Worm (Caenorhabditis elegans) whole organism, L4 larva: ENCODE measurements around the gene C16D9.9.

Experiments used
- D1046.2 ChIP-seq: fragments of 200-800 bp; sonication (Bioruptor generic); IDR thresholded peaks from 2 replicates; pipeline ENCODE4 v1.3.6; 2022; ENCODE audit warnings: missing genetic modification characterization, missing compliant biosample characterization
- F26F4.8 ChIP-seq: fragments of 200-800 bp; sonication (Bioruptor generic); conservative IDR thresholded peaks from 2 replicates; pipeline ENCODE4 v1.3.6; 2022; ENCODE audit warnings: missing genetic modification characterization, missing compliant biosample characterization
- T20F7.1 ChIP-seq: fragments of 200-800 bp; sonication (Bioruptor generic); optimal IDR thresholded peaks from 2 replicates; lab custom pipeline; 2018; ENCODE audit warnings: mild to moderate bottlenecking, missing genetic modification characterization, missing compliant biosample characterization
- Y48G9A.11 ChIP-seq: fragments of 200-800 bp; sonication (Bioruptor generic); IDR thresholded peaks from 2 replicates; pipeline ENCODE4 v1.3.6; 2022; ENCODE audit warnings: missing genetic modification reagents, missing genetic modification characterization, missing compliant biosample characterization
- Y75B8A.6 ChIP-seq: fragments of 200-800 bp; sonication (Bioruptor generic); IDR thresholded peaks from 2 replicates; pipeline ENCODE4 v1.3.6; 2022; ENCODE audit warnings: missing genetic modification reagents, missing genetic modification characterization, missing compliant biosample characterization
- ZK337.2 ChIP-seq: fragments of 200-800 bp; sonication (Bioruptor generic); IDR thresholded peaks from 2 replicates; pipeline ENCODE4 v1.3.6; 2022; ENCODE audit warnings: missing genetic modification reagents, missing genetic modification characterization, missing compliant biosample characterization
- aha-1 ChIP-seq: fragments of 150-350 bp; peaks from one replicate; lab custom pipeline; 2014; ENCODE audit warnings: missing biosample characterization, missing genetic modification characterization
- aly-2 ChIP-seq: sonication (generic microtip); optimal IDR thresholded peaks from 2 replicates; lab custom pipeline; 2018; ENCODE audit warnings: missing biosample characterization, missing genetic modification characterization
- arid-1 ChIP-seq: fragments of 200-800 bp; sonication (Bioruptor generic); conservative IDR thresholded peaks from 2 replicates; pipeline ENCODE4 v1.3.6; 2022; ENCODE audit warnings: missing genetic modification reagents, missing genetic modification characterization, missing compliant biosample characterization
- ceh-20 ChIP-seq: fragments of 200-800 bp; sonication (Bioruptor generic); IDR thresholded peaks from 2 replicates; pipeline ENCODE4 v1.3.6; 2022; ENCODE audit warnings: missing genetic modification reagents, missing genetic modification characterization, missing compliant biosample characterization
- ceh-44 ChIP-seq: fragments of 200-800 bp; sonication (Bioruptor generic); IDR thresholded peaks from 2 replicates; pipeline ENCODE4 v1.3.6; 2022; ENCODE audit warnings: missing genetic modification reagents, missing genetic modification characterization, missing compliant biosample characterization
- ces-1 ChIP-seq: fragments of 150-350 bp; sonication (generic microtip); optimal IDR thresholded peaks from 4 replicates; lab custom pipeline; 2014; ENCODE audit warnings: missing biosample characterization, missing genetic modification reagents, missing genetic modification characterization
- ctbp-1 ChIP-seq: fragments of 200-800 bp; sonication (Bioruptor generic); IDR thresholded peaks from 2 replicates; pipeline ENCODE4 v1.3.6; 2022; ENCODE audit warnings: missing genetic modification reagents, missing genetic modification characterization, missing compliant biosample characterization
- daf-16 ChIP-seq, 3 experiments: sonication (generic microtip); optimal IDR thresholded peaks; 2 replicates each; lab custom pipeline; 2016 to 2017; ENCODE audit warnings: missing genetic modification characterization in 3 of 3, missing genetic modification reagents in 3 of 3, mild to moderate bottlenecking in 2 of 3, missing compliant biosample characterization in 2 of 3, missing biosample characterization in 1 of 3, moderate library complexity in 1 of 3
- dmd-6 ChIP-seq: fragments of 200-800 bp; sonication (Bioruptor generic); IDR thresholded peaks from 2 replicates; pipeline ENCODE4 v1.3.6; 2022; ENCODE audit warnings: missing genetic modification reagents, missing genetic modification characterization, missing compliant biosample characterization
- dve-1 ChIP-seq: sonication (generic microtip); optimal IDR thresholded peaks from 2 replicates; lab custom pipeline; 2017; ENCODE audit warnings: antibody characterized with exemption, mild to moderate bottlenecking, missing genetic modification characterization, missing compliant biosample characterization; ENCODE audit not compliant: insufficient read depth
- egl-27 ChIP-seq: sonication (generic microtip); optimal IDR thresholded peaks from 3 replicates; lab custom pipeline; 2017; ENCODE audit warnings: missing biosample characterization, missing genetic modification reagents, missing genetic modification characterization
- egl-43 ChIP-seq: fragments of 200-800 bp; sonication (Bioruptor generic); IDR thresholded peaks from 2 replicates; pipeline ENCODE4 v1.3.6; 2022; ENCODE audit warnings: missing genetic modification reagents, missing genetic modification characterization, missing compliant biosample characterization
- fkh-10 ChIP-seq: fragments of 150-350 bp; optimal IDR thresholded peaks from 2 replicates; lab custom pipeline; 2014; ENCODE audit warnings: missing biosample characterization, missing genetic modification reagents, missing genetic modification characterization
- fos-1 ChIP-seq: fragments of 150-350 bp; optimal IDR thresholded peaks from 2 replicates; lab custom pipeline; 2014; ENCODE audit warnings: missing biosample characterization, missing genetic modification characterization
- gei-8 ChIP-seq: fragments of 200-800 bp; sonication (Bioruptor generic); optimal IDR thresholded peaks from 2 replicates; lab custom pipeline; 2018; ENCODE audit warnings: mild to moderate bottlenecking, missing genetic modification characterization, missing compliant biosample characterization
- hlh-11 ChIP-seq: fragments of 200-800 bp; sonication (Bioruptor generic); optimal IDR thresholded peaks from 2 replicates; lab custom pipeline; 2018; ENCODE audit warnings: mild to moderate bottlenecking, missing genetic modification characterization, missing compliant biosample characterization
- hmg-1.1 ChIP-seq: fragments of 200-800 bp; sonication (Bioruptor generic); IDR thresholded peaks from 2 replicates; pipeline ENCODE4 v1.3.6; 2022; ENCODE audit warnings: missing genetic modification reagents, missing genetic modification characterization, missing compliant biosample characterization
- lin-13 ChIP-seq: fragments of 150-350 bp; optimal IDR thresholded peaks from 2 replicates; lab custom pipeline; 2014; ENCODE audit warnings: missing biosample characterization, missing genetic modification reagents, missing genetic modification characterization
- lin-15B ChIP-seq: fragments of 150-350 bp; sonication (generic microtip); optimal IDR thresholded peaks from 3 replicates; lab custom pipeline; 2014; ENCODE audit warnings: missing biosample characterization, missing genetic modification characterization
- lin-29 ChIP-seq: fragments of 200-800 bp; sonication (Bioruptor generic); IDR thresholded peaks from 2 replicates; pipeline ENCODE4 v1.3.6; 2022; ENCODE audit warnings: missing genetic modification reagents, missing genetic modification characterization, missing compliant biosample characterization
- lin-38 ChIP-seq: fragments of 200-800 bp; sonication (Bioruptor generic); IDR thresholded peaks from 2 replicates; pipeline ENCODE4 v1.3.6; 2022; ENCODE audit warnings: missing genetic modification reagents, missing genetic modification characterization, missing compliant biosample characterization
- lir-3 ChIP-seq: sonication (generic microtip); optimal IDR thresholded peaks from 2 replicates; lab custom pipeline; 2016; ENCODE audit warnings: mild to moderate bottlenecking, missing genetic modification characterization, missing compliant biosample characterization
- madf-9 ChIP-seq: fragments of 200-800 bp; sonication (Bioruptor generic); conservative IDR thresholded peaks from 2 replicates; pipeline ENCODE4 v1.3.6; 2022; ENCODE audit warnings: missing genetic modification reagents, missing genetic modification characterization, missing compliant biosample characterization
- mxl-3 ChIP-seq: fragments of 200-800 bp; sonication (Bioruptor generic); optimal IDR thresholded peaks from 2 replicates; lab custom pipeline; 2018; ENCODE audit warnings: mild to moderate bottlenecking, missing genetic modification characterization, missing compliant biosample characterization
- nhr-10 ChIP-seq: fragments of 150-350 bp; optimal IDR thresholded peaks from 2 replicates; lab custom pipeline; 2014; ENCODE audit warnings: missing biosample characterization, missing genetic modification characterization
- nhr-102 ChIP-seq: sonication (generic microtip); optimal IDR thresholded peaks from 2 replicates; lab custom pipeline; 2016; ENCODE audit warnings: mild to moderate bottlenecking, missing genetic modification characterization, moderate library complexity, missing compliant biosample characterization
- nhr-237 ChIP-seq: sonication (generic microtip); optimal IDR thresholded peaks from 2 replicates; lab custom pipeline; 2017; ENCODE audit warnings: missing biosample characterization, missing genetic modification characterization
- nhr-25 ChIP-seq: sonication (generic microtip); optimal IDR thresholded peaks from 2 replicates; lab custom pipeline; 2017; ENCODE audit warnings: missing genetic modification characterization, mild to moderate bottlenecking, missing compliant biosample characterization, antibody characterized with exemption, moderate library complexity, borderline replicate concordance; ENCODE audit not compliant: insufficient read depth
- nhr-28 ChIP-seq: fragments of 150-350 bp; optimal IDR thresholded peaks from 2 replicates; lab custom pipeline; 2014; ENCODE audit warnings: missing biosample characterization, missing genetic modification characterization
- nhr-6 ChIP-seq: fragments of 150-350 bp; optimal IDR thresholded peaks from 2 replicates; lab custom pipeline; 2014; ENCODE audit warnings: missing biosample characterization, missing genetic modification characterization
- nhr-77 ChIP-seq: fragments of 150-350 bp; optimal IDR thresholded peaks from 2 replicates; lab custom pipeline; 2014; ENCODE audit warnings: missing biosample characterization, missing genetic modification characterization
- pha-4 ChIP-seq, 2 experiments: fragments of 150-350 bp in 1 of 2; fragments of 200-800 bp in 1 of 2; sonication (Bioruptor generic) in 1 of 2; IDR thresholded peaks in 1 of 2; optimal IDR thresholded peaks in 1 of 2; 2 replicates each; pipeline versions ENCODE4 v1.3.6 to Lab custom; 2014 to 2022; ENCODE audit warnings: missing genetic modification characterization in 2 of 2, missing genetic modification reagents in 2 of 2, missing biosample characterization in 1 of 2, missing compliant biosample characterization in 1 of 2
- saeg-2 ChIP-seq: fragments of 200-800 bp; sonication (Bioruptor generic); IDR thresholded peaks from 2 replicates; pipeline ENCODE4 v1.3.6; 2022; ENCODE audit warnings: missing genetic modification reagents, missing genetic modification characterization, missing compliant biosample characterization
- spr-1 ChIP-seq: sonication (generic microtip); optimal IDR thresholded peaks from 2 replicates; lab custom pipeline; 2016; ENCODE audit warnings: mild to moderate bottlenecking, missing genetic modification characterization, missing compliant biosample characterization
- tag-97 ChIP-seq: fragments of 200-800 bp; sonication (Bioruptor generic); IDR thresholded peaks from 2 replicates; pipeline ENCODE4 v1.3.6; 2022; ENCODE audit warnings: missing genetic modification characterization, missing compliant biosample characterization
- unc-39 ChIP-seq: sonication (generic microtip); optimal IDR thresholded peaks from 2 replicates; lab custom pipeline; 2017; ENCODE audit warnings: missing biosample characterization, missing genetic modification characterization
- unc-62 ChIP-seq, 3 experiments: fragments of 150-350 bp in 1 of 3; sonication (generic microtip); optimal IDR thresholded peaks in 2 of 3; peaks in 1 of 3; 1 replicate in 1 of 3; 2 replicates in 2 of 3; lab custom pipeline; 2014 to 2017; ENCODE audit warnings: missing biosample characterization in 3 of 3, missing genetic modification characterization in 3 of 3, missing genetic modification reagents in 3 of 3, missing genotype in 1 of 3
- vab-7 ChIP-seq: fragments of 200-800 bp; sonication (Bioruptor generic); IDR thresholded peaks from 2 replicates; pipeline ENCODE4 v1.3.6; 2022; ENCODE audit warnings: missing genetic modification reagents, missing genetic modification characterization, missing compliant biosample characterization
- zag-1 ChIP-seq: fragments of 150-350 bp; optimal IDR thresholded peaks from 2 replicates; lab custom pipeline; 2014; ENCODE audit warnings: missing biosample characterization, missing genetic modification characterization
- zip-11 ChIP-seq: fragments of 200-800 bp; sonication (Bioruptor generic); IDR thresholded peaks from 2 replicates; pipeline ENCODE4 v1.3.6; 2022; ENCODE audit warnings: missing genetic modification characterization, missing compliant biosample characterization
- zip-2 ChIP-seq: fragments of 150-350 bp; optimal IDR thresholded peaks from 2 replicates; lab custom pipeline; 2014; ENCODE audit warnings: missing biosample characterization, missing genetic modification characterization

The C16D9.9 gene

ce11 chrV:8226812-8227211 is 37.2 kb upstream of the C16D9.9 start, which contains the start of gene K07C11.10:
TSS of gene K07C11.10 (minus strand) at chrV:8226912.
- TF ChIP-seq zip-11 (GFP tag; lab: Robert Waterston, UW) = no peak
- TF ChIP-seq D1046.2 (GFP tag; lab: Robert Waterston, UW) = no peak
- no peak for TF ChIP-seq lin-15B (tag; lab: Kevin White, UChicago)
- TF ChIP-seq hlh-11 (tag; lab: Kevin White, UChicago) = no peak
- TF ChIP-seq Y48G9A.11 (GFP tag; lab: Robert Waterston, UW) = no peak
- no peak for TF ChIP-seq ces-1
- TF ChIP-seq unc-62 (GFP tag; optimal IDR thresholded peaks at IDR 0.05 in 1 of 2; lab: Kevin White, UChicago) = peak in 1 of 2 experiments; percentile 47
- TF ChIP-seq unc-62 (tag; optimal IDR thresholded peaks at IDR 0.05; lab: Kevin White, UChicago) = no peak
- TF ChIP-seq zip-2 (tag; lab: Kevin White, UChicago) = no peak

ce11 chrV:8228712-8229119 is 35.3 kb upstream of the C16D9.9 start:
- TF ChIP-seq ZK337.2 (GFP tag; lab: Robert Waterston, UW) (no peak), dve-1 (tag; lab: Kevin White, UChicago) (peak; percentile 92), nhr-28 (tag; lab: Kevin White, UChicago) (peak; percentile 56), zag-1 (tag; lab: Kevin White, UChicago) (no peak), daf-16 (GFP tag; optimal IDR thresholded peaks at IDR 0.05; lab: Kevin White, UChicago) (peak; percentile 65 to 88), daf-16 (tag; optimal IDR thresholded peaks at IDR 0.05; lab: Kevin White, UChicago) (peak; percentile 86), lir-3 (tag; lab: Kevin White, UChicago) (peak; percentile 22), hmg-1.1 (GFP tag; lab: Robert Waterston, UW) (peak; percentile 88), egl-27 (tag; lab: Kevin White, UChicago) (no peak), lin-13 (GFP tag; lab: Kevin White, UChicago) (peak; percentile 78), lin-38 (GFP tag; lab: Robert Waterston, UW) (no peak; the same call in 1 of the 2 replicates), lin-29 (GFP tag; lab: Robert Waterston, UW) (peak; percentile 25; the same call in 1 of the 2 replicates), mxl-3 (peak; percentile 66), saeg-2 (0 out of 2 replicates have a peak, but pooled peaks have one; percentile 47), vab-7 (GFP tag; lab: Robert Waterston, UW) (0 out of 2 replicates have a peak, but pooled peaks have one; percentile 29), ceh-20 (GFP tag; lab: Robert Waterston, UW) (no peak), egl-43 (GFP tag; lab: Robert Waterston, UW) (no peak), unc-39 (no peak), zip-2 (tag; lab: Kevin White, UChicago) (no peak), aly-2 (tag; lab: Kevin White, UChicago) (no peak), T20F7.1 (GFP tag; lab: Kevin White, UChicago) (peak; percentile 82), nhr-77 (peak; percentile 54), fos-1 (no peak), ctbp-1 (GFP tag; lab: Robert Waterston, UW) (peak; percentile 66; the same call in 1 of the 2 replicates), madf-9 (GFP tag; lab: Robert Waterston, UW) (0 out of 2 replicates have a peak, but pooled peaks have one; percentile 10), arid-1 (peak; percentile 70; the same call in 1 of the 2 replicates), dmd-6 (peak; percentile 74), ceh-44 (peak; percentile 93), aha-1 (tag; lab: Kevin White, UChicago) (no peak), gei-8 (GFP tag; lab: Kevin White, UChicago) (no peak), pha-4 (GFP tag; IDR thresholded peaks at IDR 0.05; lab: Robert Waterston, UW) (peak; percentile 86), pha-4 (tag; optimal IDR thresholded peaks at IDR 0.05; lab: Kevin White, UChicago) (no peak), nhr-10 (tag; lab: Kevin White, UChicago) (peak; percentile 16), fkh-10 (GFP tag; lab: Kevin White, UChicago) (no peak), nhr-237 (tag; lab: Kevin White, UChicago) (no peak), nhr-25 (tag; lab: Kevin White, UChicago) (peak; percentile 56), zip-11 (GFP tag; lab: Robert Waterston, UW) (no peak), F26F4.8 (GFP tag; lab: Robert Waterston, UW) (no peak), spr-1 (tag; lab: Kevin White, UChicago) (peak; percentile 85), tag-97 (GFP tag; lab: Robert Waterston, UW) (no peak), Y75B8A.6 (GFP tag; lab: Robert Waterston, UW) (no peak), nhr-6 (tag; lab: Kevin White, UChicago) (peak; percentile 65), nhr-102 (tag; lab: Kevin White, UChicago) (peak; percentile 91)
